Worm (Caenorhabditis elegans) whole organism, L3 larva: ENCODE results near the gene Y113G7C.1.

ENCODE experiments used
- R02D3.7 ChIP-seq: fragments of 150-350 bp; optimal IDR thresholded peaks from 2 replicates; lab custom pipeline; 2014; ENCODE audit warnings: missing biosample characterization, missing genetic modification characterization
- ama-1 ChIP-seq: fragments of 150-350 bp; optimal IDR thresholded peaks from 2 replicates; lab custom pipeline; 2018
- ceh-82 ChIP-seq: fragments of 150-350 bp; optimal IDR thresholded peaks from 2 replicates; lab custom pipeline; 2014; ENCODE audit warnings: missing biosample characterization, missing genetic modification characterization
- daf-12 ChIP-seq: fragments of 150-350 bp; optimal IDR thresholded peaks from 2 replicates; lab custom pipeline; 2014; ENCODE audit warnings: missing biosample characterization, missing genetic modification reagents, missing genetic modification characterization
- elt-3 ChIP-seq, 3 experiments: fragments of 150-350 bp in 1 of 3; sonication (generic microtip) in 2 of 3; optimal IDR thresholded peaks; 2 replicates in 2 of 3; 4 replicates in 1 of 3; lab custom pipeline; 2014 to 2017; ENCODE audit warnings: missing biosample characterization in 3 of 3, missing genetic modification characterization in 3 of 3
- eor-1 ChIP-seq, 2 experiments: fragments of 150-350 bp; optimal IDR thresholded peaks; 2 replicates each; lab custom pipeline; 2014 to 2018; ENCODE audit warnings: missing biosample characterization in 2 of 2, missing genetic modification characterization in 2 of 2
- fkh-10 ChIP-seq: sonication (generic microtip); optimal IDR thresholded peaks from 2 replicates; lab custom pipeline; 2017; ENCODE audit warnings: missing biosample characterization, missing genetic modification reagents, missing genetic modification characterization
- fkh-2 ChIP-seq: fragments of 150-350 bp; optimal IDR thresholded peaks from 2 replicates; lab custom pipeline; 2014; ENCODE audit warnings: missing biosample characterization, missing genetic modification reagents, missing genetic modification characterization
- fos-1 ChIP-seq: fragments of 150-350 bp; optimal IDR thresholded peaks from 2 replicates; lab custom pipeline; 2014; ENCODE audit warnings: missing biosample characterization, missing genetic modification characterization
- jun-1 ChIP-seq: fragments of 150-350 bp; optimal IDR thresholded peaks from 2 replicates; lab custom pipeline; 2014; ENCODE audit warnings: missing biosample characterization, missing genetic modification reagents, missing genetic modification characterization
- lin-15B ChIP-seq: fragments of 150-350 bp; optimal IDR thresholded peaks from 2 replicates; lab custom pipeline; 2014; ENCODE audit warnings: missing biosample characterization, missing genetic modification characterization
- lin-39 ChIP-seq: fragments of 150-350 bp; optimal IDR thresholded peaks from 2 replicates; lab custom pipeline; 2018; ENCODE audit warnings: missing biosample characterization, missing genetic modification reagents, missing genetic modification characterization
- lsy-12 ChIP-seq: sonication (generic microtip); optimal IDR thresholded peaks from 2 replicates; lab custom pipeline; 2016; ENCODE audit warnings: mild to moderate bottlenecking, missing genetic modification characterization, missing compliant biosample characterization
- mdl-1 ChIP-seq: fragments of 150-350 bp; optimal IDR thresholded peaks from 2 replicates; lab custom pipeline; 2014; ENCODE audit warnings: missing biosample characterization, missing genetic modification characterization
- nhr-11 ChIP-seq: fragments of 150-350 bp; optimal IDR thresholded peaks from 2 replicates; lab custom pipeline; 2014; ENCODE audit warnings: missing biosample characterization, missing genetic modification characterization
- nhr-12 ChIP-seq: fragments of 150-350 bp; optimal IDR thresholded peaks from 2 replicates; lab custom pipeline; 2014; ENCODE audit warnings: missing biosample characterization, missing genetic modification characterization
- nhr-23 ChIP-seq: fragments of 150-350 bp; optimal IDR thresholded peaks from 2 replicates; lab custom pipeline; 2014; ENCODE audit warnings: missing biosample characterization, missing genetic modification reagents, missing genetic modification characterization
- nhr-25 ChIP-seq: sonication (generic microtip); optimal IDR thresholded peaks from 2 replicates; lab custom pipeline; 2017; ENCODE audit warnings: missing biosample characterization, missing genetic modification characterization
- nhr-28 ChIP-seq: fragments of 150-350 bp; optimal IDR thresholded peaks from 2 replicates; lab custom pipeline; 2014; ENCODE audit warnings: missing biosample characterization, missing genetic modification characterization
- nhr-43 ChIP-seq: sonication (generic microtip); optimal IDR thresholded peaks from 2 replicates; lab custom pipeline; 2016; ENCODE audit warnings: mild to moderate bottlenecking, missing genetic modification characterization, missing compliant biosample characterization; ENCODE audit not compliant: poor library complexity, severe bottlenecking
- nhr-67 ChIP-seq: fragments of 150-350 bp; optimal IDR thresholded peaks from 2 replicates; lab custom pipeline; 2014; ENCODE audit warnings: missing biosample characterization, missing genetic modification characterization
- nhr-76 ChIP-seq: fragments of 150-350 bp; sonication (generic microtip); optimal IDR thresholded peaks from 5 replicates; lab custom pipeline; 2014; ENCODE audit warnings: missing biosample characterization, missing genetic modification characterization
- pha-4 ChIP-seq: fragments of 150-350 bp; optimal IDR thresholded peaks from 2 replicates; lab custom pipeline; 2014; ENCODE audit warnings: missing biosample characterization, missing genetic modification reagents, missing genetic modification characterization
- pqm-1 ChIP-seq: fragments of 150-350 bp; optimal IDR thresholded peaks from 2 replicates; lab custom pipeline; 2017; ENCODE audit warnings: missing biosample characterization, missing genetic modification characterization, inconsistent platforms
- sea-2 ChIP-seq: fragments of 150-350 bp; sonication (generic microtip); optimal IDR thresholded peaks from 4 replicates; lab custom pipeline; 2014; ENCODE audit warnings: missing biosample characterization, missing genetic modification reagents, missing genetic modification characterization
- skn-1 ChIP-seq: fragments of 150-350 bp; optimal IDR thresholded peaks from 2 replicates; lab custom pipeline; 2014; ENCODE audit warnings: missing biosample characterization, missing genetic modification characterization
- unc-39 ChIP-seq: sonication (generic microtip); optimal IDR thresholded peaks from 4 replicates; lab custom pipeline; 2017; ENCODE audit warnings: missing biosample characterization, missing genetic modification characterization
- unc-62 ChIP-seq: fragments of 150-350 bp; sonication (generic microtip); optimal IDR thresholded peaks from 4 replicates; lab custom pipeline; 2014; ENCODE audit warnings: missing biosample characterization, missing genetic modification reagents, missing genetic modification characterization
- zag-1 ChIP-seq: fragments of 150-350 bp; optimal IDR thresholded peaks from 2 replicates; lab custom pipeline; 2014; ENCODE audit warnings: missing biosample characterization, missing genetic modification characterization
- ztf-11 ChIP-seq: fragments of 150-350 bp; optimal IDR thresholded peaks from 2 replicates; lab custom pipeline; 2014; ENCODE audit warnings: missing biosample characterization, missing genetic modification characterization
- ztf-4 ChIP-seq: fragments of 150-350 bp; optimal IDR thresholded peaks from 2 replicates; lab custom pipeline; 2014; ENCODE audit warnings: missing biosample characterization, missing genetic modification characterization

Y113G7C.1 gene

ce11 chrV:20311519-20311918, 6.0 kb upstream of the Y113G7C.1 start, which contains the start of gene clec-262:
Gene clec-262, plus strand, starts transcription at chrV:20311819.
- no peak for TF ChIP-seq pqm-1 (tag; lab: Kevin White, UChicago)
- TF ChIP-seq lin-15B: no peak

ce11 chrV:20325417-20325816, 7.9 kb downstream of the Y113G7C.1 start, which contains the start of gene Y38H6A.1:
Gene Y38H6A.1, plus strand, starts transcription at chrV:20325717.
- no peak for TF ChIP-seq R02D3.7 (tag; lab: Kevin White, UChicago)
- no peak for TF ChIP-seq elt-3 (tag; optimal IDR thresholded peaks at IDR 0.05; lab: Kevin White, UChicago)
- no peak for TF ChIP-seq nhr-12 (tag; lab: Kevin White, UChicago)
- no peak for TF ChIP-seq ztf-11 (tag; lab: Kevin White, UChicago)
- no peak for TF ChIP-seq ztf-4 (tag; lab: Kevin White, UChicago)
- no peak for TF ChIP-seq ama-1 (lab: Kevin White, UChicago)
- no peak for TF ChIP-seq sea-2 (GFP tag; lab: Kevin White, UChicago)
- TF ChIP-seq zag-1 (tag; lab: Kevin White, UChicago): no peak
- no peak for TF ChIP-seq nhr-23 (tag; lab: Kevin White, UChicago)
- no peak for TF ChIP-seq nhr-11 (tag; lab: Kevin White, UChicago)
- TF ChIP-seq unc-62 (GFP tag; lab: Kevin White, UChicago): no peak
- no peak for TF ChIP-seq pha-4 (tag; lab: Kevin White, UChicago)
- TF ChIP-seq mdl-1 (tag; lab: Kevin White, UChicago): no peak
- TF ChIP-seq lin-39: no peak
- TF ChIP-seq nhr-28 (tag; lab: Kevin White, UChicago): no peak
- no peak for TF ChIP-seq jun-1 (tag; lab: Kevin White, UChicago)
- TF ChIP-seq eor-1 (tag; optimal IDR thresholded peaks at IDR 0.05; lab: Kevin White, UChicago): no peak
- TF ChIP-seq ceh-82 (tag; lab: Kevin White, UChicago): no peak
- TF ChIP-seq, all 47 proteins: peak for 0

ce11 chrV:20335264-20335663, 17.7 kb downstream of the Y113G7C.1 start, which contains the start of gene Y38H6A.5:
Gene Y38H6A.5, minus strand, starts transcription at chrV:20335364.
- no peak for TF ChIP-seq nhr-25 (tag; lab: Kevin White, UChicago)
- no peak for TF ChIP-seq lin-15B
- TF ChIP-seq lin-39: no peak
- no peak for TF ChIP-seq unc-62 (GFP tag; lab: Kevin White, UChicago)
- no peak for TF ChIP-seq unc-39 (tag; lab: Kevin White, UChicago)
- no peak for TF ChIP-seq nhr-23 (tag; lab: Kevin White, UChicago)
- no peak for TF ChIP-seq elt-3 (tag; optimal IDR thresholded peaks at IDR 0.05; lab: Kevin White, UChicago)
- TF ChIP-seq, all 47 proteins: peak for 0

- TF ChIP-seq nhr-25 (tag; lab: Kevin White, UChicago) (no peak), daf-12 (tag; lab: Kevin White, UChicago) (no peak)
These were observed 20.5 kb downstream of the Y113G7C.1 start for ce11 chrV:20338020-20338419.

- TF ChIP-seq nhr-76 (tag; lab: Kevin White, UChicago): no peak
- no peak for TF ChIP-seq nhr-67 (tag; lab: Kevin White, UChicago)
- peak; percentile 65 for TF ChIP-seq fkh-10
- TF ChIP-seq nhr-43 (tag; lab: Kevin White, UChicago): no peak
- no peak for TF ChIP-seq fos-1
These were observed 21.3 kb downstream of the Y113G7C.1 start for ce11 chrV:20338870-20339269.

ce11 chrV:20344889-20345288, 27.3 kb downstream of the Y113G7C.1 start, which contains the start of gene Y38H6A.3:
Gene Y38H6A.3, plus strand, starts transcription at chrV:20345189.
- TF ChIP-seq lsy-12 (tag; lab: Kevin White, UChicago) (no peak), nhr-11 (tag; lab: Kevin White, UChicago) (no peak), fkh-2 (tag; lab: Kevin White, UChicago) (no peak), skn-1 (tag; lab: Kevin White, UChicago) (no peak), ceh-82 (tag; lab: Kevin White, UChicago) (no peak), sea-2 (GFP tag; lab: Kevin White, UChicago) (no peak)
